Fruit fly (Drosophila melanogaster) whole organism, embryonic: Measurements from ENCODE around the gene CG9288.

Source experiments
- BEAF-32 ChIP-seq: fragments of 200-800 bp; sonication (Bioruptor generic); optimal IDR thresholded peaks from 3 replicates; lab custom pipeline; 2017; ENCODE audit warnings: missing biosample characterization, missing genetic modification characterization, mild to moderate bottlenecking, moderate library complexity, missing genetic modification reagents
- C15 ChIP-seq: fragments of 200-800 bp; sonication (Bioruptor generic); IDR thresholded peaks from 3 replicates; pipeline ENCODE4 v1.3.6; 2022; ENCODE audit warnings: missing biosample characterization, missing genetic modification characterization
- CG10543 ChIP-seq: fragments of 200-800 bp; sonication (Bioruptor generic); optimal IDR thresholded peaks from 3 replicates; lab custom pipeline; 2017; ENCODE audit warnings: missing biosample characterization, mild to moderate bottlenecking, missing genetic modification characterization, moderate library complexity
- CG11093 ChIP-seq: fragments of 200-800 bp; sonication (Bioruptor generic); IDR thresholded peaks from 3 replicates; pipeline ENCODE4 v1.3.6; 2022; ENCODE audit warnings: missing biosample characterization, missing genetic modification characterization
- CG1792 ChIP-seq: fragments of 200-800 bp; sonication (Bioruptor generic); optimal IDR thresholded peaks from 2 replicates; lab custom pipeline; 2016; ENCODE audit warnings: missing biosample characterization, missing genetic modification characterization
- CG18476 ChIP-seq: fragments of 200-800 bp; sonication (Bioruptor generic); optimal IDR thresholded peaks from 2 replicates; lab custom pipeline; 2016; ENCODE audit warnings: missing biosample characterization, mild to moderate bottlenecking, missing genetic modification characterization
- CG2116 ChIP-seq: fragments of 200-800 bp; sonication (Bioruptor generic); optimal IDR thresholded peaks from 3 replicates; lab custom pipeline; 2018; ENCODE audit warnings: missing biosample characterization, mild to moderate bottlenecking, missing genetic modification characterization
- CG30431 ChIP-seq: fragments of 200-800 bp; sonication (Bioruptor generic); optimal IDR thresholded peaks from 2 replicates; lab custom pipeline; 2017; ENCODE audit warnings: missing biosample characterization, missing genetic modification characterization
- CG32532 ChIP-seq: fragments of 200-800 bp; sonication (Bioruptor generic); IDR thresholded peaks from 2 replicates; pipeline ENCODE4 v1.3.6; 2022; ENCODE audit warnings: missing biosample characterization, missing genetic modification characterization
- CG33557 ChIP-seq: fragments of 200-800 bp; sonication (Bioruptor generic); optimal IDR thresholded peaks from 2 replicates; lab custom pipeline; 2019; ENCODE audit warnings: missing biosample characterization, mild to moderate bottlenecking, missing genetic modification characterization, moderate library complexity
- CG42726 ChIP-seq: fragments of 200-800 bp; sonication (Bioruptor generic); IDR thresholded peaks from 2 replicates; pipeline ENCODE4 v1.3.6; 2022; ENCODE audit warnings: missing biosample characterization, missing genetic modification characterization; ENCODE audit not compliant: partially characterized antibody
- CG4854 ChIP-seq: fragments of 200-800 bp; sonication (Bioruptor generic); optimal IDR thresholded peaks from 2 replicates; lab custom pipeline; 2016; ENCODE audit warnings: missing biosample characterization, missing genetic modification characterization, inconsistent platforms
- CG6854 ChIP-seq: fragments of 200-800 bp; sonication (Bioruptor generic); optimal IDR thresholded peaks from 3 replicates; lab custom pipeline; 2017; ENCODE audit warnings: missing biosample characterization, mild to moderate bottlenecking, missing genetic modification characterization
- CG7839 ChIP-seq: fragments of 200-800 bp; sonication (Bioruptor generic); optimal IDR thresholded peaks from 3 replicates; lab custom pipeline; 2018; ENCODE audit warnings: missing biosample characterization, mild to moderate bottlenecking, missing genetic modification characterization, moderate library complexity
- CG7963 ChIP-seq: fragments of 200-800 bp; sonication (Bioruptor generic); IDR thresholded peaks from 3 replicates; pipeline ENCODE4 v1.3.6; 2022; ENCODE audit warnings: missing biosample characterization, missing genetic modification characterization; ENCODE audit not compliant: partially characterized antibody
- CG9215 ChIP-seq: fragments of 200-800 bp; sonication (Bioruptor generic); IDR thresholded peaks from 2 replicates; pipeline ENCODE4 v1.3.6; 2022; ENCODE audit warnings: missing biosample characterization, missing genetic modification characterization
- E2f1 ChIP-seq: fragments of 200-800 bp; sonication (Bioruptor generic); IDR thresholded peaks from 2 replicates; pipeline ENCODE4 v1.3.6; 2022; ENCODE audit warnings: missing biosample characterization, missing genetic modification characterization
- Fer1 ChIP-seq: fragments of 200-800 bp; sonication (Bioruptor generic); optimal IDR thresholded peaks from 2 replicates; lab custom pipeline; 2017; ENCODE audit warnings: missing biosample characterization, mild to moderate bottlenecking, missing genetic modification characterization
- GATAe ChIP-seq: fragments of 200-800 bp; sonication (Bioruptor generic); conservative IDR thresholded peaks from 2 replicates; pipeline ENCODE4 v1.3.6; 2022; ENCODE audit warnings: missing biosample characterization, missing genetic modification characterization
- Gug ChIP-seq: fragments of 200-800 bp; sonication (Bioruptor generic); IDR thresholded peaks from 4 replicates; pipeline ENCODE4 v1.3.6; 2022; ENCODE audit warnings: missing biosample characterization, missing genetic modification characterization
- Hey ChIP-seq: fragments of 200-800 bp; sonication (Bioruptor generic); optimal IDR thresholded peaks from 3 replicates; lab custom pipeline; 2018; ENCODE audit warnings: missing biosample characterization, mild to moderate bottlenecking, missing genetic modification characterization
- HmgZ ChIP-seq: fragments of 200-800 bp; sonication (Bioruptor generic); optimal IDR thresholded peaks from 2 replicates; lab custom pipeline; 2018; ENCODE audit warnings: missing biosample characterization, mild to moderate bottlenecking, missing genetic modification characterization
- Hr39 ChIP-seq: fragments of >200 bp; optimal IDR thresholded peaks from 2 replicates; lab custom pipeline; 2017
- Mad ChIP-seq: fragments of 200-800 bp; sonication (Bioruptor generic); optimal IDR thresholded peaks from 2 replicates; lab custom pipeline; 2016; ENCODE audit warnings: missing biosample characterization, missing genetic modification characterization
- Oli ChIP-seq: fragments of 200-800 bp; sonication (Bioruptor generic); optimal IDR thresholded peaks from 2 replicates; lab custom pipeline; 2018; ENCODE audit warnings: missing biosample characterization, mild to moderate bottlenecking, missing genetic modification characterization, moderate library complexity
- Side ChIP-seq: fragments of 200-800 bp; sonication (Bioruptor generic); optimal IDR thresholded peaks from 2 replicates; lab custom pipeline; 2016; ENCODE audit warnings: missing biosample characterization, missing genetic modification characterization
- Sox102F ChIP-seq: fragments of 200-800 bp; sonication (Bioruptor generic); optimal IDR thresholded peaks from 2 replicates; lab custom pipeline; 2018; ENCODE audit warnings: missing biosample characterization, mild to moderate bottlenecking, missing genetic modification characterization, moderate library complexity
- Vsx1 ChIP-seq: fragments of 200-800 bp; sonication (Bioruptor generic); optimal IDR thresholded peaks from 2 replicates; lab custom pipeline; 2017; ENCODE audit warnings: missing biosample characterization, mild to moderate bottlenecking, missing genetic modification characterization, missing genetic modification reagents
- Xrp1 ChIP-seq: fragments of 200-800 bp; sonication (Bioruptor generic); IDR thresholded peaks from 2 replicates; pipeline ENCODE4 v1.3.6; 2022; ENCODE audit warnings: missing biosample characterization, missing genetic modification characterization
- ac ChIP-seq: fragments of 200-800 bp; sonication (Bioruptor generic); optimal IDR thresholded peaks from 3 replicates; lab custom pipeline; 2017; ENCODE audit warnings: missing biosample characterization, mild to moderate bottlenecking, missing genetic modification characterization
- bsh ChIP-seq, 2 experiments: fragments of 200-800 bp; sonication (Bioruptor generic); optimal IDR thresholded peaks; 2 replicates each; lab custom pipeline; 2017 to 2018; ENCODE audit warnings: mild to moderate bottlenecking in 2 of 2, missing biosample characterization in 2 of 2, missing genetic modification characterization in 2 of 2, moderate library complexity in 1 of 2
- caup ChIP-seq: fragments of 200-800 bp; sonication (Bioruptor generic); optimal IDR thresholded peaks from 3 replicates; lab custom pipeline; 2017; ENCODE audit warnings: missing biosample characterization, mild to moderate bottlenecking, missing genetic modification characterization, moderate library complexity; ENCODE audit not compliant: severe bottlenecking
- disco-r ChIP-seq: fragments of 200-800 bp; sonication (Bioruptor generic); optimal IDR thresholded peaks from 2 replicates; lab custom pipeline; 2016; ENCODE audit warnings: missing biosample characterization, missing genetic modification characterization
- esg ChIP-seq: fragments of 200-800 bp; sonication (Bioruptor generic); conservative IDR thresholded peaks from 2 replicates; pipeline ENCODE4 v1.3.6; 2022; ENCODE audit warnings: missing biosample characterization, missing genetic modification characterization
- eyg ChIP-seq: fragments of 200-800 bp; sonication (Bioruptor generic); optimal IDR thresholded peaks from 3 replicates; lab custom pipeline; 2016; ENCODE audit warnings: missing biosample characterization, missing genetic modification characterization
- fru ChIP-seq: fragments of >200 bp; optimal IDR thresholded peaks from 2 replicates; lab custom pipeline; 2017
- gro ChIP-seq: fragments of 200-800 bp; sonication (Bioruptor generic); optimal IDR thresholded peaks from 2 replicates; lab custom pipeline; 2016; ENCODE audit warnings: missing biosample characterization, missing genetic modification characterization
- gsb ChIP-seq: fragments of 200-800 bp; sonication (Bioruptor generic); IDR thresholded peaks from 2 replicates; pipeline ENCODE4 v1.3.6; 2022; ENCODE audit warnings: missing biosample characterization, missing genetic modification characterization
- ham ChIP-seq: fragments of 200-800 bp; sonication (Bioruptor generic); IDR thresholded peaks from 2 replicates; pipeline ENCODE4 v1.3.6; 2022; ENCODE audit warnings: missing biosample characterization, missing genetic modification characterization
- insv ChIP-seq, 2 experiments: fragments of 200-800 bp; sonication (Bioruptor generic); optimal IDR thresholded peaks; 3 replicates each; lab custom pipeline; 2016 to 2018; ENCODE audit warnings: missing biosample characterization in 2 of 2, missing genetic modification characterization in 2 of 2
- jigr1 ChIP-seq: fragments of 200-800 bp; sonication (Bioruptor generic); IDR thresholded peaks from 3 replicates; pipeline ENCODE4 v1.3.6; 2022; ENCODE audit warnings: missing biosample characterization, missing genetic modification characterization
- jumu ChIP-seq: fragments of 200-800 bp; sonication (Bioruptor generic); optimal IDR thresholded peaks from 3 replicates; lab custom pipeline; 2016; ENCODE audit warnings: missing biosample characterization, missing genetic modification characterization
- lab ChIP-seq: fragments of 200-800 bp; sonication (Bioruptor generic); optimal IDR thresholded peaks from 3 replicates; lab custom pipeline; 2017; ENCODE audit warnings: missing biosample characterization, missing genetic modification characterization, mild to moderate bottlenecking, moderate library complexity, missing genetic modification reagents
- pan ChIP-seq, 4 experiments: fragments of >200 bp in 3 of 4; fragments of 200-800 bp in 1 of 4; sonication (Bioruptor generic) in 1 of 4; optimal IDR thresholded peaks in 3 of 4; IDR thresholded peaks in 1 of 4; 2 replicates each; pipeline versions ENCODE4 v1.3.6 to Lab custom; 2017 to 2022; ENCODE audit warnings: missing biosample characterization in 2 of 4, missing genetic modification characterization in 2 of 4, mixed read lengths in 1 of 4
- pho ChIP-seq: fragments of 200-800 bp; sonication (Bioruptor generic); optimal IDR thresholded peaks from 2 replicates; lab custom pipeline; 2016; ENCODE audit warnings: missing biosample characterization, missing genetic modification characterization
- sob ChIP-seq: fragments of 200-800 bp; sonication (Bioruptor generic); IDR thresholded peaks from 2 replicates; pipeline ENCODE4 v1.3.6; 2022; ENCODE audit warnings: missing biosample characterization, missing genetic modification characterization
- tll ChIP-seq, 2 experiments: fragments of 200-800 bp in 1 of 2; fragments of >200 bp in 1 of 2; sonication (Bioruptor generic) in 1 of 2; optimal IDR thresholded peaks; 2 replicates each; lab custom pipeline; 2017 to 2019; ENCODE audit warnings: missing biosample characterization in 2 of 2, missing genetic modification characterization in 2 of 2, mild to moderate bottlenecking in 1 of 2, moderate library complexity in 1 of 2
- tup ChIP-seq: fragments of 200-800 bp; sonication (Bioruptor generic); optimal IDR thresholded peaks from 2 replicates; lab custom pipeline; 2016; ENCODE audit warnings: missing biosample characterization, mild to moderate bottlenecking, missing genetic modification characterization, moderate library complexity
- vnd ChIP-seq: fragments of 200-800 bp; sonication (Bioruptor generic); IDR thresholded peaks from 3 replicates; pipeline ENCODE4 v1.3.6; 2022; ENCODE audit warnings: missing biosample characterization, missing genetic modification characterization; ENCODE audit not compliant: partially characterized antibody
- zf30C ChIP-seq: fragments of 200-800 bp; sonication (Bioruptor generic); optimal IDR thresholded peaks from 3 replicates; lab custom pipeline; 2018; ENCODE audit warnings: missing biosample characterization, mild to moderate bottlenecking, missing genetic modification characterization

Gene CG9288

dm6 chr3R:13779241-13779683 lies at the start of gene CG9288, which contains the start of gene CG42375:
CG9288 (plus strand) TSS chr3R:13779624.
CG42375 (plus strand) TSS chr3R:13779624.
- peak; percentile 56 for TF ChIP-seq jumu (GFP tag; lab: Kevin White, UChicago)
- peak; percentile 47 for TF ChIP-seq gro (GFP tag; lab: Kevin White, UChicago)
- 0 out of 3 replicates have a peak, but pooled peaks have one; percentile 33 for TF ChIP-seq jigr1 (GFP tag; lab: Robert Waterston, UW)
- peak in 1 of 2 experiments; percentile 43 for TF ChIP-seq bsh (GFP tag; optimal IDR thresholded peaks at IDR 0.05; lab: Kevin White, UChicago)
- TF ChIP-seq lab (GFP tag; lab: Kevin White, UChicago), result peak; percentile 84
- no peak for TF ChIP-seq fru (lab: Kevin White, UChicago)
- no peak for TF ChIP-seq GATAe (GFP tag; lab: Robert Waterston, UW)
- TF ChIP-seq sob, result peak; percentile 58
- TF ChIP-seq tup, result no peak
- no peak for TF ChIP-seq vnd (GFP tag; lab: Robert Waterston, UW)
- peak; percentile 9 for TF ChIP-seq CG2116
- TF ChIP-seq disco-r (GFP tag; lab: Kevin White, UChicago), result peak; percentile 20
- peak; percentile 29 for TF ChIP-seq Vsx1
- TF ChIP-seq caup (GFP tag; lab: Kevin White, UChicago), result peak; percentile 39
- peak; percentile 75 for TF ChIP-seq Fer1 (GFP tag; lab: Kevin White, UChicago)
- TF ChIP-seq CG10543 (GFP tag; lab: Kevin White, UChicago), result no peak
- TF ChIP-seq Mad (GFP tag; lab: Kevin White, UChicago), result no peak
- peak; percentile 85 for TF ChIP-seq CG7839 (tag; lab: Kevin White, UChicago)
- no peak for TF ChIP-seq tll (GFP tag; optimal IDR thresholded peaks at IDR 0.05; lab: Kevin White, UChicago)
- no peak for TF ChIP-seq HmgZ
- peak; percentile 58 for TF ChIP-seq Side (GFP tag; lab: Kevin White, UChicago)
- no peak for TF ChIP-seq CG7963 (GFP tag; lab: Robert Waterston, UW)
- no peak for TF ChIP-seq CG11093 (GFP tag; lab: Robert Waterston, UW)
- TF ChIP-seq gsb (GFP tag; lab: Robert Waterston, UW), result no peak
- peak; percentile 19 for TF ChIP-seq Sox102F
- no peak for TF ChIP-seq CG9215 (GFP tag; lab: Robert Waterston, UW)
- peak; percentile 46 for TF ChIP-seq eyg (GFP tag; lab: Kevin White, UChicago)
- no peak for TF ChIP-seq ham (GFP tag; lab: Robert Waterston, UW)
- TF ChIP-seq esg (GFP tag; lab: Robert Waterston, UW), result no peak
- no peak for TF ChIP-seq CG42726 (GFP tag; lab: Robert Waterston, UW)
- TF ChIP-seq CG18476, result peak; percentile 68
- no peak for TF ChIP-seq Oli
- no peak for TF ChIP-seq C15
- no peak for TF ChIP-seq pan (optimal IDR thresholded peaks at IDR 0.05; lab: Kevin White, UChicago)
- TF ChIP-seq pan (GFP tag; optimal IDR thresholded peaks at IDR 0.05 in 1 of 2, IDR thresholded peaks at IDR 0.05 in 1 of 2), result peak in 1 of 2 experiments; percentile 75
- no peak for TF ChIP-seq insv (GFP tag; optimal IDR thresholded peaks at IDR 0.05; lab: Kevin White, UChicago)
- no peak for TF ChIP-seq ac (GFP tag; lab: Kevin White, UChicago)
- no peak for TF ChIP-seq Hey (tag; lab: Kevin White, UChicago)
- TF ChIP-seq pho (GFP tag; lab: Kevin White, UChicago), result no peak
- TF ChIP-seq E2f1 (GFP tag; lab: Robert Waterston, UW), result peak; percentile 84
- TF ChIP-seq BEAF-32, result no peak
- peak; percentile 47 for TF ChIP-seq CG6854 (GFP tag; lab: Kevin White, UChicago)
- TF ChIP-seq CG1792 (GFP tag; lab: Kevin White, UChicago), result peak; percentile 61
- no peak for TF ChIP-seq Hr39 (lab: Kevin White, UChicago)
- TF ChIP-seq CG33557 (GFP tag; lab: Kevin White, UChicago), result no peak
- peak; percentile 67; the same call in 1 of the 2 replicates for TF ChIP-seq CG32532 (GFP tag; lab: Robert Waterston, UW)
- peak; percentile 66 for TF ChIP-seq CG4854
- peak; percentile 81 for TF ChIP-seq zf30C (GFP tag; lab: Kevin White, UChicago)
- TF ChIP-seq Gug (GFP tag; lab: Robert Waterston, UW), result peak; percentile 44; the same call in 2 of the 4 replicates
- TF ChIP-seq CG30431, result no peak
- peak; percentile 82 for TF ChIP-seq Xrp1
